Fruit fly (Drosophila melanogaster): ENCODE measurements around the gene CG32091.

Gene CG32091

dm6 chr3L:11681794-11682193, 50.6 kb downstream of the CG32091 start, which contains the start of gene TfIIEalpha (continued):
- no peak for TF ChIP-seq unpg (GFP tag; optimal IDR thresholded peaks at IDR 0.05)
- peak; percentile 89 for TF ChIP-seq MBD-R2 (GFP tag; IDR thresholded peaks at IDR 0.05)
- TF ChIP-seq Nf-YA (GFP tag; IDR thresholded peaks at IDR 0.05): no peak
- TF ChIP-seq Dp (GFP tag; optimal IDR thresholded peaks at IDR 0.05): peak; percentile 83
- no peak for TF ChIP-seq prd (optimal IDR thresholded peaks at IDR 0.05)
- TF ChIP-seq prd (GFP tag; IDR thresholded peaks at IDR 0.05): no peak
- peak; percentile 15 for TF ChIP-seq CrebB (tag; optimal IDR thresholded peaks at IDR 0.05)
- TF ChIP-seq CG4820 (GFP tag; optimal IDR thresholded peaks at IDR 0.05): no peak
- TF ChIP-seq Mad (GFP tag; optimal IDR thresholded peaks at IDR 0.05): peak; percentile 19
- TF ChIP-seq CG2116 (GFP tag; optimal IDR thresholded peaks at IDR 0.05): peak; percentile 38
- TF ChIP-seq MESR4 (GFP tag; optimal IDR thresholded peaks at IDR 0.05): peak; percentile 76
- no peak; the same call in 1 of the 2 replicates for TF ChIP-seq Ada2b (GFP tag; IDR thresholded peaks at IDR 0.05)
- no peak for TF ChIP-seq jigr1 (GFP tag; IDR thresholded peaks at IDR 0.05)
- no peak for TF ChIP-seq CG31224 (GFP tag; IDR thresholded peaks at IDR 0.05)
- no peak for TF ChIP-seq CG15269 (tag; optimal IDR thresholded peaks at IDR 0.05)
- no peak for TF ChIP-seq CG34224 (GFP tag; IDR thresholded peaks at IDR 0.05; ENCODE audit: partially characterized antibody)
- TF ChIP-seq vfl (GFP tag; optimal IDR thresholded peaks at IDR 0.05): no peak
- no peak for TF ChIP-seq CG5180 (GFP tag; optimal IDR thresholded peaks at IDR 0.05)
- no peak for TF ChIP-seq jing (GFP tag; optimal IDR thresholded peaks at IDR 0.05)
- no peak for TF ChIP-seq ind (GFP tag; optimal IDR thresholded peaks at IDR 0.05)
- no peak for TF ChIP-seq tup (GFP tag; optimal IDR thresholded peaks at IDR 0.05)
- no peak for TF ChIP-seq salm (tag; optimal IDR thresholded peaks at IDR 0.05)
- no peak for TF ChIP-seq sc (optimal IDR thresholded peaks at IDR 0.05)
- no peak for TF ChIP-seq sc (GFP tag; optimal IDR thresholded peaks at IDR 0.05)
- TF ChIP-seq Taf1 (GFP tag; IDR thresholded peaks at IDR 0.05): no peak
- no peak for TF ChIP-seq CG9609 (GFP tag; optimal IDR thresholded peaks at IDR 0.05)
- TF ChIP-seq CG5245 (GFP tag; optimal IDR thresholded peaks at IDR 0.05): no peak
- no peak for TF ChIP-seq Optix (GFP tag; IDR thresholded peaks at IDR 0.05)
- TF ChIP-seq CG11696 (GFP tag; IDR thresholded peaks at IDR 0.05): no peak
- TF ChIP-seq HLHmδ (GFP tag; optimal IDR thresholded peaks at IDR 0.05): no peak
- no peak for TF ChIP-seq lov (optimal IDR thresholded peaks at IDR 0.05)
- TF ChIP-seq lov (GFP tag; IDR thresholded peaks at IDR 0.05): no peak
- TF ChIP-seq CG17361 (GFP tag; IDR thresholded peaks at IDR 0.05): 0 out of 3 replicates have a peak, but pooled peaks have one; percentile 18
- no peak for TF ChIP-seq CG7372 (GFP tag; IDR thresholded peaks at IDR 0.05)
- no peak for TF ChIP-seq CG10321 (GFP tag; IDR thresholded peaks at IDR 0.05)
- TF ChIP-seq wdn (GFP tag; IDR thresholded peaks at IDR 0.05): no peak
- TF ChIP-seq HLH4C (GFP tag; IDR thresholded peaks at IDR 0.05; ENCODE audit: partially characterized antibody): 0 out of 3 replicates have a peak, but pooled peaks have one; percentile 41
- TF ChIP-seq Sox102F (GFP tag; optimal IDR thresholded peaks at IDR 0.05): no peak
- peak; percentile 41 for TF ChIP-seq lilli (GFP tag; optimal IDR thresholded peaks at IDR 0.05)
- TF ChIP-seq crc (GFP tag; optimal IDR thresholded peaks at IDR 0.05): no peak
- TF ChIP-seq ken (GFP tag; IDR thresholded peaks at IDR 0.05): no peak
- TF ChIP-seq CG6272 (GFP tag; IDR thresholded peaks at IDR 0.05): no peak
- no peak for TF ChIP-seq CG3407 (GFP tag; optimal IDR thresholded peaks at IDR 0.05)
- no peak for TF ChIP-seq Lim3 (GFP tag; IDR thresholded peaks at IDR 0.05)
- no peak for TF ChIP-seq emc (GFP tag; optimal IDR thresholded peaks at IDR 0.05)
- TF ChIP-seq kni (GFP tag; optimal IDR thresholded peaks at IDR 0.05): no peak
- peak; percentile 14 for TF ChIP-seq CG13894 (tag; optimal IDR thresholded peaks at IDR 0.05)
- TF ChIP-seq CG15073 (GFP tag; optimal IDR thresholded peaks at IDR 0.05): no peak
- TF ChIP-seq Mes4 (GFP tag; optimal IDR thresholded peaks at IDR 0.05): no peak
- no peak for TF ChIP-seq D19B (GFP tag; optimal IDR thresholded peaks at IDR 0.05)
- peak; percentile 39 for TF ChIP-seq CG11504 (tag; optimal IDR thresholded peaks at IDR 0.05)
- TF ChIP-seq slou (GFP tag; optimal IDR thresholded peaks at IDR 0.05): no peak
- TF ChIP-seq crol (GFP tag; IDR thresholded peaks at IDR 0.05): no peak
